Fruit fly (Drosophila melanogaster) whole organism, embryonic: ENCODE data around the gene gcm.

ENCODE experiments used
- Atf6 ChIP-seq: fragments of 200-800 bp; sonication (Bioruptor generic); IDR thresholded peaks from 2 replicates; pipeline ENCODE4 v1.3.6; 2022; ENCODE audit warnings: missing biosample characterization, missing genetic modification characterization
- BEAF-32 ChIP-seq: fragments of 200-800 bp; sonication (Bioruptor generic); optimal IDR thresholded peaks from 3 replicates; lab custom pipeline; 2017; ENCODE audit warnings: missing biosample characterization, missing genetic modification characterization, mild to moderate bottlenecking, moderate library complexity, missing genetic modification reagents
- CG11456 ChIP-seq: fragments of 200-800 bp; sonication (Bioruptor generic); IDR thresholded peaks from 3 replicates; pipeline ENCODE4 v1.3.6; 2022; ENCODE audit warnings: missing biosample characterization, missing genetic modification characterization
- CG12104 ChIP-seq: fragments of 200-800 bp; sonication (Bioruptor generic); optimal IDR thresholded peaks from 3 replicates; lab custom pipeline; 2016; ENCODE audit warnings: missing biosample characterization, missing genetic modification characterization
- CG12236 ChIP-seq: fragments of 200-800 bp; sonication (Bioruptor generic); optimal IDR thresholded peaks from 2 replicates; lab custom pipeline; 2016; ENCODE audit warnings: missing biosample characterization, missing genetic modification characterization
- CG12299 ChIP-seq: fragments of 200-800 bp; sonication (Bioruptor generic); optimal IDR thresholded peaks from 2 replicates; lab custom pipeline; 2018; ENCODE audit warnings: missing biosample characterization, mild to moderate bottlenecking, missing genetic modification characterization
- CG15011 ChIP-seq: fragments of 200-800 bp; sonication (Bioruptor generic); optimal IDR thresholded peaks from 3 replicates; lab custom pipeline; 2018; ENCODE audit warnings: missing biosample characterization, mild to moderate bottlenecking, missing genetic modification characterization
- CG15479 ChIP-seq: fragments of 200-800 bp; sonication (Bioruptor generic); optimal IDR thresholded peaks from 3 replicates; lab custom pipeline; 2019; ENCODE audit warnings: missing biosample characterization, mild to moderate bottlenecking, missing genetic modification characterization, moderate library complexity
- CG16813 ChIP-seq: fragments of 200-800 bp; sonication (Bioruptor generic); IDR thresholded peaks from 3 replicates; pipeline ENCODE4 v1.3.6; 2022; ENCODE audit warnings: missing biosample characterization, missing genetic modification characterization; ENCODE audit not compliant: partially characterized antibody
- CG17829 ChIP-seq: fragments of 200-800 bp; optimal IDR thresholded peaks from 2 replicates; lab custom pipeline; 2019; ENCODE audit warnings: missing biosample characterization, mild to moderate bottlenecking, missing genetic modification characterization, moderate library complexity
- CG1792 ChIP-seq: fragments of 200-800 bp; sonication (Bioruptor generic); optimal IDR thresholded peaks from 2 replicates; lab custom pipeline; 2016; ENCODE audit warnings: missing biosample characterization, missing genetic modification characterization
- CG31224 ChIP-seq: fragments of 200-800 bp; sonication (Bioruptor generic); IDR thresholded peaks from 2 replicates; pipeline ENCODE4 v1.3.6; 2022; ENCODE audit warnings: missing biosample characterization, missing genetic modification characterization
- CG31365 ChIP-seq: fragments of 200-800 bp; sonication (Bioruptor generic); optimal IDR thresholded peaks from 2 replicates; lab custom pipeline; 2018; ENCODE audit warnings: missing biosample characterization, mild to moderate bottlenecking, missing genetic modification characterization
- CG3163 ChIP-seq: fragments of 200-800 bp; sonication (Bioruptor generic); optimal IDR thresholded peaks from 3 replicates; lab custom pipeline; 2016; ENCODE audit warnings: missing biosample characterization, missing genetic modification characterization
- CG34422 ChIP-seq: fragments of 200-800 bp; sonication (Bioruptor generic); IDR thresholded peaks from 3 replicates; pipeline ENCODE4 v1.3.6; 2022; ENCODE audit warnings: missing biosample characterization, missing genetic modification characterization
- CG3838 ChIP-seq: fragments of 200-800 bp; sonication (Bioruptor generic); optimal IDR thresholded peaks from 3 replicates; lab custom pipeline; 2016; ENCODE audit warnings: missing biosample characterization, missing genetic modification characterization
- CG4820 ChIP-seq: fragments of 200-800 bp; sonication (Bioruptor generic); optimal IDR thresholded peaks from 3 replicates; lab custom pipeline; 2016; ENCODE audit warnings: missing biosample characterization, missing genetic modification characterization
- CG6791 ChIP-seq: fragments of 200-800 bp; sonication (Bioruptor generic); IDR thresholded peaks from 3 replicates; pipeline ENCODE4 v1.3.6; 2022; ENCODE audit warnings: missing biosample characterization, missing genetic modification characterization; ENCODE audit not compliant: partially characterized antibody
- CG7839 ChIP-seq: fragments of 200-800 bp; sonication (Bioruptor generic); optimal IDR thresholded peaks from 3 replicates; lab custom pipeline; 2018; ENCODE audit warnings: missing biosample characterization, mild to moderate bottlenecking, missing genetic modification characterization, moderate library complexity
- CG9797 ChIP-seq: fragments of 200-800 bp; sonication (Bioruptor generic); optimal IDR thresholded peaks from 3 replicates; lab custom pipeline; 2018; ENCODE audit warnings: missing biosample characterization, mild to moderate bottlenecking, missing genetic modification characterization
- Camta ChIP-seq: fragments of 200-800 bp; sonication (Bioruptor generic); optimal IDR thresholded peaks from 2 replicates; lab custom pipeline; 2016; ENCODE audit warnings: missing biosample characterization, missing genetic modification characterization
- D ChIP-seq, 2 experiments: fragments of 200-800 bp in 1 of 2; fragments of >200 bp in 1 of 2; sonication (Bioruptor generic) in 1 of 2; optimal IDR thresholded peaks; 2 replicates in 1 of 2; 3 replicates in 1 of 2; lab custom pipeline; 2017; ENCODE audit warnings: mild to moderate bottlenecking in 1 of 2, missing biosample characterization in 1 of 2, missing genetic modification characterization in 1 of 2, missing genetic modification reagents in 1 of 2
- Deaf1 ChIP-seq: fragments of 200-800 bp; optimal IDR thresholded peaks from 3 replicates; lab custom pipeline; 2019; ENCODE audit warnings: missing biosample characterization, mild to moderate bottlenecking, missing genetic modification characterization, moderate library complexity
- Dip3 ChIP-seq: fragments of 200-800 bp; sonication (Bioruptor generic); optimal IDR thresholded peaks from 3 replicates; lab custom pipeline; 2016; ENCODE audit warnings: missing biosample characterization, missing genetic modification characterization
- Dref ChIP-seq: fragments of 200-800 bp; sonication (Bioruptor generic); IDR thresholded peaks from 2 replicates; pipeline ENCODE4 v1.3.6; 2022; ENCODE audit warnings: missing biosample characterization, missing genetic modification characterization
- Ets97D ChIP-seq: fragments of 200-800 bp; sonication (Bioruptor generic); optimal IDR thresholded peaks from 3 replicates; lab custom pipeline; 2016; ENCODE audit warnings: missing biosample characterization, missing genetic modification characterization
- Fer1 ChIP-seq: fragments of 200-800 bp; sonication (Bioruptor generic); optimal IDR thresholded peaks from 2 replicates; lab custom pipeline; 2017; ENCODE audit warnings: missing biosample characterization, mild to moderate bottlenecking, missing genetic modification characterization
- Gsc ChIP-seq: fragments of 200-800 bp; sonication (Bioruptor generic); IDR thresholded peaks from 2 replicates; pipeline ENCODE4 v1.3.6; 2022; ENCODE audit warnings: missing biosample characterization, missing genetic modification characterization
- Jarid2 ChIP-seq: fragments of 200-800 bp; sonication (Bioruptor generic); optimal IDR thresholded peaks from 3 replicates; lab custom pipeline; 2017; ENCODE audit warnings: mild to moderate bottlenecking, missing biosample characterization, missing genetic modification reagents, missing genetic modification characterization
- Mrtf ChIP-seq: fragments of 200-800 bp; sonication (Bioruptor generic); IDR thresholded peaks from 3 replicates; pipeline ENCODE4 v1.3.6; 2022; ENCODE audit warnings: missing biosample characterization, missing genetic modification characterization
- NK7.1 ChIP-seq: fragments of 200-800 bp; sonication (Bioruptor generic); optimal IDR thresholded peaks from 3 replicates; lab custom pipeline; 2016; ENCODE audit warnings: missing biosample characterization, missing genetic modification characterization
- Scr ChIP-seq: fragments of 200-800 bp; sonication (Bioruptor generic); IDR thresholded peaks from 2 replicates; pipeline ENCODE4 v1.3.6; 2022; ENCODE audit warnings: missing biosample characterization, missing genetic modification characterization; ENCODE audit not compliant: partially characterized antibody
- Six4 ChIP-seq: fragments of 200-800 bp; sonication (Bioruptor generic); optimal IDR thresholded peaks from 2 replicates; lab custom pipeline; 2016; ENCODE audit warnings: missing biosample characterization, missing genetic modification characterization
- Trl ChIP-seq, 3 experiments: fragments of >200 bp in 2 of 3; fragments of 200-800 bp in 1 of 3; sonication (Bioruptor generic) in 1 of 3; optimal IDR thresholded peaks; 2 replicates in 1 of 3; 3 replicates in 2 of 3; lab custom pipeline; 2016 to 2017; ENCODE audit warnings: missing biosample characterization in 1 of 3, missing genetic modification characterization in 1 of 3
- ac ChIP-seq: fragments of 200-800 bp; sonication (Bioruptor generic); optimal IDR thresholded peaks from 3 replicates; lab custom pipeline; 2017; ENCODE audit warnings: missing biosample characterization, mild to moderate bottlenecking, missing genetic modification characterization
- ase ChIP-seq: fragments of 200-800 bp; sonication (Bioruptor generic); IDR thresholded peaks from 3 replicates; pipeline ENCODE4 v1.3.6; 2022; ENCODE audit warnings: missing biosample characterization, missing genetic modification characterization
- bcd ChIP-seq: fragments of 200-800 bp; sonication (Bioruptor generic); optimal IDR thresholded peaks from 2 replicates; lab custom pipeline; 2017; ENCODE audit warnings: missing biosample characterization, mild to moderate bottlenecking, missing genetic modification characterization
- chif ChIP-seq, 2 experiments: fragments of 200-800 bp; sonication (Bioruptor generic); optimal IDR thresholded peaks; 3 replicates each; lab custom pipeline; 2016; ENCODE audit warnings: missing biosample characterization in 2 of 2, missing genetic modification characterization in 2 of 2
- chinmo ChIP-seq: fragments of 200-800 bp; sonication (Bioruptor generic); IDR thresholded peaks from 4 replicates; pipeline ENCODE4 v1.3.6; 2022; ENCODE audit warnings: missing biosample characterization, missing genetic modification characterization; ENCODE audit not compliant: partially characterized antibody
- emc ChIP-seq: fragments of 200-800 bp; sonication (Bioruptor generic); optimal IDR thresholded peaks from 2 replicates; lab custom pipeline; 2016; ENCODE audit warnings: missing biosample characterization, missing genetic modification characterization
- esg ChIP-seq: fragments of 200-800 bp; sonication (Bioruptor generic); conservative IDR thresholded peaks from 2 replicates; pipeline ENCODE4 v1.3.6; 2022; ENCODE audit warnings: missing biosample characterization, missing genetic modification characterization
- fru ChIP-seq: fragments of >200 bp; optimal IDR thresholded peaks from 2 replicates; lab custom pipeline; 2017
- jumu ChIP-seq: fragments of 200-800 bp; sonication (Bioruptor generic); optimal IDR thresholded peaks from 3 replicates; lab custom pipeline; 2016; ENCODE audit warnings: missing biosample characterization, missing genetic modification characterization
- klu ChIP-seq: fragments of 200-800 bp; sonication (Bioruptor generic); IDR thresholded peaks from 2 replicates; pipeline ENCODE4 v1.3.6; 2022; ENCODE audit warnings: missing biosample characterization, missing genetic modification characterization
- odd ChIP-seq: fragments of 200-800 bp; sonication (Bioruptor generic); optimal IDR thresholded peaks from 2 replicates; lab custom pipeline; 2017; ENCODE audit warnings: missing biosample characterization, mild to moderate bottlenecking, missing genetic modification characterization
- peb ChIP-seq: fragments of 200-800 bp; sonication (Bioruptor generic); IDR thresholded peaks from 2 replicates; pipeline ENCODE4 v1.3.6; 2022; ENCODE audit warnings: missing biosample characterization, missing genetic modification characterization
- pita ChIP-seq: fragments of 200-800 bp; sonication (Bioruptor generic); optimal IDR thresholded peaks from 2 replicates; lab custom pipeline; 2017; ENCODE audit warnings: missing biosample characterization, mild to moderate bottlenecking, missing genetic modification characterization
- pnt ChIP-seq: fragments of 200-800 bp; sonication (Bioruptor generic); optimal IDR thresholded peaks from 3 replicates; lab custom pipeline; 2016; ENCODE audit warnings: missing biosample characterization, missing genetic modification characterization
- sd ChIP-seq: fragments of 200-800 bp; sonication (Bioruptor generic); optimal IDR thresholded peaks from 3 replicates; lab custom pipeline; 2018; ENCODE audit warnings: missing biosample characterization, mild to moderate bottlenecking, missing genetic modification characterization, moderate library complexity
- seq ChIP-seq: fragments of 200-800 bp; sonication (Bioruptor generic); IDR thresholded peaks from 2 replicates; pipeline ENCODE4 v1.3.6; 2022; ENCODE audit warnings: missing biosample characterization, missing genetic modification characterization
- sisA ChIP-seq: fragments of 200-800 bp; sonication (Bioruptor generic); IDR thresholded peaks from 2 replicates; pipeline ENCODE4 v1.3.6; 2022; ENCODE audit warnings: missing biosample characterization, missing genetic modification characterization
- zfh1 ChIP-seq: fragments of 200-800 bp; sonication (Bioruptor generic); IDR thresholded peaks from 3 replicates; pipeline ENCODE4 v1.3.6; 2022; ENCODE audit warnings: missing biosample characterization, missing genetic modification characterization

Gene gcm

dm6 chr2L:9581582-9581981 lies at the start of gene gcm:
Gene gcm, minus strand, starts transcription at chr2L:9581745.
- TF ChIP-seq chinmo (GFP tag; lab: Robert Waterston, UW) (no peak), seq (GFP tag; lab: Robert Waterston, UW) (peak; percentile 23; the same call in 1 of the 2 replicates), CG6791 (0 out of 3 replicates have a peak, but pooled peaks have one; percentile 15), BEAF-32 (GFP tag; lab: Kevin White, UChicago) (no peak), CG31365 (tag; lab: Kevin White, UChicago) (no peak), Atf6 (no peak), ase (GFP tag; lab: Robert Waterston, UW) (no peak), CG11456 (GFP tag; lab: Robert Waterston, UW) (no peak), sisA (no peak), zfh1 (no peak), CG16813 (GFP tag; lab: Robert Waterston, UW) (no peak), Scr (GFP tag; lab: Robert Waterston, UW) (no peak), emc (GFP tag; lab: Kevin White, UChicago) (no peak), klu (no peak), CG15479 (GFP tag; lab: Kevin White, UChicago) (peak; percentile 47), CG1792 (GFP tag; lab: Kevin White, UChicago) (no peak), CG12299 (tag; lab: Kevin White, UChicago) (no peak), CG7839 (no peak), jumu (GFP tag; lab: Kevin White, UChicago) (no peak), CG34422 (no peak), Camta (GFP tag; lab: Kevin White, UChicago) (no peak), Six4 (no peak), Mrtf (GFP tag; lab: Robert Waterston, UW) (no peak), D (optimal IDR thresholded peaks at IDR 0.05; lab: Kevin White, UChicago) (no peak), D (GFP tag; optimal IDR thresholded peaks at IDR 0.05; lab: Kevin White, UChicago) (no peak), CG17829 (tag; lab: Kevin White, UChicago) (peak; percentile 90), Deaf1 (tag; lab: Kevin White, UChicago) (peak; percentile 88), CG3163 (GFP tag; lab: Kevin White, UChicago) (no peak), CG15011 (no peak), CG4820 (no peak), Trl (optimal IDR thresholded peaks at IDR 0.05; lab: Kevin White, UChicago) (peak; percentile 5 to 25), Trl (GFP tag; optimal IDR thresholded peaks at IDR 0.05; lab: Kevin White, UChicago) (no peak), CG3838 (GFP tag; lab: Kevin White, UChicago) (no peak), Jarid2 (peak; percentile 95), peb (GFP tag; lab: Robert Waterston, UW) (no peak), CG31224 (no peak), Dref (no peak), Fer1 (no peak), ac (GFP tag; lab: Kevin White, UChicago) (no peak), Ets97D (GFP tag; lab: Kevin White, UChicago) (no peak), esg (GFP tag; lab: Robert Waterston, UW) (no peak), odd (no peak), CG12104 (no peak), bcd (GFP tag; lab: Kevin White, UChicago) (no peak), pnt (no peak), CG12236 (no peak), NK7.1 (no peak), sd (tag; lab: Kevin White, UChicago) (no peak), Dip3 (GFP tag; lab: Kevin White, UChicago) (no peak), pita (GFP tag; lab: Kevin White, UChicago) (no peak), CG9797 (GFP tag; lab: Kevin White, UChicago) (no peak), fru (lab: Kevin White, UChicago) (no peak), chif (GFP tag; optimal IDR thresholded peaks at IDR 0.05; lab: Kevin White, UChicago) (peak in 1 of 2 experiments; percentile 9), Gsc (GFP tag; lab: Robert Waterston, UW) (no peak)
